ENCODE assay signal across 2 worm cellular contexts in the genomic region with DNA sequence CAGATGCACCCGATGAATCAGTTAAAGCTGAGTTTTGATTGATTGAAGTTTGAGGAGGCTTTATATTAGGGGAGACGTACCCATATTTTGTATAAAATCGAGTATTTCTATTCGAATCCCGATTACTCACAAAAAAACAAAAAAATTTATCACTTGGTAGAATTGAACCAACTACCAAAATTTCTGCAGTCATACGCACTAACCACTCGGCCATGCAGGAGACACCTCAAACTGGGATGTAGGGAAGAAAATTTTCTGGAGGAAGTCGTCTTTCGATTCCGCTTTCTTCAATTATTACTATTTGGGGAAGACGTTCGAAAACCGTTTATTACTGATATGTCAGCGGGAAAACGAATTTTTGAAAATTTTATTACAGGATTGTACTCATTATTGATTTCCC.
A peak's percentile ranks its signal among the peaks of the same experiment; 100 is the strongest.
TF ChIP-seq lines count a peak whose summit lies in the region.

No protein-coding gene starts in this region.

TF ChIP-seq in whole organism, L4 larva, 104 proteins besides CTCF, POLR2A, EP300 and RAD21:
- TF ChIP-seq lim-7 (GFP tag; IDR thresholded peaks at IDR 0.05; lab: Robert Waterston, UW) (peak; percentile 62), dmd-8 (GFP tag; IDR thresholded peaks at IDR 0.05; lab: Robert Waterston, UW) (0 out of 2 replicates have a peak, but pooled peaks have one; percentile 38), Y105C5A.15 (GFP tag; IDR thresholded peaks at IDR 0.05; lab: Robert Waterston, UW) (0 out of 2 replicates have a peak, but pooled peaks have one; percentile 36), snpc-1.2 (GFP tag; IDR thresholded peaks at IDR 0.05; lab: Robert Waterston, UW) (peak; percentile 38; the same call in 1 of the 2 replicates)
TF ChIP-seq in whole organism, L4 larva: peak in this region for 4; not testable (repeated sequence) for 100.

TF ChIP-seq in whole organism, young adult, 124 proteins besides CTCF, POLR2A, EP300 and RAD21:
- TF ChIP-seq Y56A3A.18 (GFP tag; IDR thresholded peaks at IDR 0.05; lab: Robert Waterston, UW) (0 out of 2 replicates have a peak, but pooled peaks have one; percentile 17), egl-44 (GFP tag; IDR thresholded peaks at IDR 0.05; lab: Robert Waterston, UW) (peak; percentile 56; the same call in 1 of the 2 replicates), lin-26 (GFP tag; IDR thresholded peaks at IDR 0.05; lab: Robert Waterston, UW) (peak; percentile 42; the same call in 1 of the 2 replicates), ztf-25 (GFP tag; IDR thresholded peaks at IDR 0.05; lab: Robert Waterston, UW) (peak; percentile 74; the same call in 1 of the 2 replicates), rcor-1 (GFP tag; IDR thresholded peaks at IDR 0.05; lab: Robert Waterston, UW) (0 out of 2 replicates have a peak, but pooled peaks have one; percentile 12), pbrm-1 (GFP tag; IDR thresholded peaks at IDR 0.05; lab: Robert Waterston, UW) (0 out of 2 replicates have a peak, but pooled peaks have one; percentile 13), D2030.7 (GFP tag; IDR thresholded peaks at IDR 0.05; lab: Robert Waterston, UW) (peak; percentile 25; the same call in 1 of the 2 replicates)
TF ChIP-seq in whole organism, young adult: peak in this region for 7; not testable (repeated sequence) for 117.
